Worm (Caenorhabditis elegans): ENCODE data around the gene pept-1.

Gene pept-1

ce11 chrX:6456567-6456966, at the start of gene pept-1:
Gene pept-1 (plus strand): TSS chrX:6456872.
- TF ChIP-seq elt-3 (tag; optimal IDR thresholded peaks at IDR 0.05) (no peak), elt-2 (tag; optimal IDR thresholded peaks at IDR 0.05) (peak; percentile 98), nfya-1 (tag; optimal IDR thresholded peaks at IDR 0.05; ENCODE audit: insufficient read depth) (no peak), ceh-28 (tag; optimal IDR thresholded peaks at IDR 0.05) (no peak), elt-1 (tag; optimal IDR thresholded peaks at IDR 0.05) (no peak), fos-1 (tag; optimal IDR thresholded peaks at IDR 0.05) (no peak), nhr-11 (tag; optimal IDR thresholded peaks at IDR 0.05) (no peak), mml-1 (tag; optimal IDR thresholded peaks at IDR 0.05) (no peak), ztf-4 (tag; optimal IDR thresholded peaks at IDR 0.05) (no peak), lsy-12 (tag; optimal IDR thresholded peaks at IDR 0.05) (no peak), eor-1 (tag; optimal IDR thresholded peaks at IDR 0.05) (no peak), ztf-11 (tag; optimal IDR thresholded peaks at IDR 0.05) (no peak), fkh-10 (GFP tag; optimal IDR thresholded peaks at IDR 0.05) (no peak), nhr-28 (tag; optimal IDR thresholded peaks at IDR 0.05) (no peak), pqm-1 (tag; optimal IDR thresholded peaks at IDR 0.05) (peak; percentile 94), aly-2 (tag; optimal IDR thresholded peaks at IDR 0.05) (no peak), nhr-25 (tag; optimal IDR thresholded peaks at IDR 0.05) (no peak), ZK546.5 (tag; optimal IDR thresholded peaks at IDR 0.05) (no peak), egl-27 (tag; optimal IDR thresholded peaks at IDR 0.05) (no peak), pha-4 (tag; optimal IDR thresholded peaks at IDR 0.05) (peak; percentile 16), lin-15B (tag; optimal IDR thresholded peaks at IDR 0.05) (no peak), zag-1 (tag; optimal IDR thresholded peaks at IDR 0.05) (no peak), nhr-43 (tag; optimal IDR thresholded peaks at IDR 0.05; ENCODE audit: poor library complexity, severe bottlenecking) (no peak), nhr-23 (tag; optimal IDR thresholded peaks at IDR 0.05) (no peak), hmg-11 (tag; optimal IDR thresholded peaks at IDR 0.05) (no peak), nhr-77 (tag; optimal IDR thresholded peaks at IDR 0.05) (no peak), nhr-12 (tag; optimal IDR thresholded peaks at IDR 0.05) (no peak), skn-1 (tag; optimal IDR thresholded peaks at IDR 0.05) (peak; percentile 32), snpc-4 (tag; optimal IDR thresholded peaks at IDR 0.05) (no peak), fkh-2 (tag; optimal IDR thresholded peaks at IDR 0.05) (no peak), lin-39 (tag; optimal IDR thresholded peaks at IDR 0.05) (no peak), nhr-76 (tag; optimal IDR thresholded peaks at IDR 0.05) (no peak), egl-5 (tag; optimal IDR thresholded peaks at IDR 0.05) (no peak), sea-2 (GFP tag; optimal IDR thresholded peaks at IDR 0.05) (no peak), ceh-9 (tag; optimal IDR thresholded peaks at IDR 0.05) (no peak)

DNA sequence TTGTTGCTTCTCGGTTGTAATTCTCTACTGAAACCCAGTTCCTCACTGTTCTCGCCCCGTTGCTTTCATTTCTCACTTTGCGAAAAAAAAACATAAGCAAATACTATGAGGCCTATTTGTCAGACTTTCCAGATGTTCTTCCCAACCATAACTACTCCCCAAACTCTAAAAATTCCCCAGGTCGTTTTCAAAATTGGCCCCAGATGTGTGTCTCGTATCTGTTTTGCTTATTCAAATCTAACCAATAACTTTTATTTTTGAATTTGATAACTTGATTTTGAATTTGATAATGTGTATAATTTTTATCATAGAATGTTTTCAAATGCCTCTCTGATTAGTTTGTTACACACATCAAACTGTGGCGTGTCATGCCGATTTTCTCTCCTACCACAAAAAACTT, 48.9 kb upstream of the pept-1 start:
- TF ChIP-seq daf-12 (tag; optimal IDR thresholded peaks at IDR 0.05): no peak

DNA sequence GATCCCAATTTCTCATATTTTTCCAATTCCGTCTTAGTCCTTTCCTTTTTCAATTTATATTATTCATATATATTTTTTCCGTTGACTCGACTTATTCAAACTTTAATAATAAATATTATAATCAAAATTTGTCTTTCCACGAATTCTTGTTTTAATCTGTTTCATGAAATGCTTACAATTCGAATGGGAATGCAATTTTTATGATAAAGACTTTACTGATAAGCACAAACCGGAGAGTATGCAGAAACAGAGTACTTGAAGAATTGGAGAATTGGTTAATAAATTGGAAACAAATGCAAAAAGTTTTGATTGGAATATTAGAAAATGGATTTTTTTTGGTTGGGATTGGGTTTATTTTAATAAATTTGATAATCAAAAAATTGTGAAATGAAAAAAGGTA, 48.4 kb upstream of the pept-1 start:
- TF ChIP-seq pha-4 (tag; optimal IDR thresholded peaks at IDR 0.05) (peak; percentile 17), ceh-28 (tag; optimal IDR thresholded peaks at IDR 0.05) (no peak), mml-1 (tag; optimal IDR thresholded peaks at IDR 0.05) (no peak), elt-2 (tag; optimal IDR thresholded peaks at IDR 0.05) (peak; percentile 74), pqm-1 (tag; optimal IDR thresholded peaks at IDR 0.05) (peak; percentile 33)

DNA sequence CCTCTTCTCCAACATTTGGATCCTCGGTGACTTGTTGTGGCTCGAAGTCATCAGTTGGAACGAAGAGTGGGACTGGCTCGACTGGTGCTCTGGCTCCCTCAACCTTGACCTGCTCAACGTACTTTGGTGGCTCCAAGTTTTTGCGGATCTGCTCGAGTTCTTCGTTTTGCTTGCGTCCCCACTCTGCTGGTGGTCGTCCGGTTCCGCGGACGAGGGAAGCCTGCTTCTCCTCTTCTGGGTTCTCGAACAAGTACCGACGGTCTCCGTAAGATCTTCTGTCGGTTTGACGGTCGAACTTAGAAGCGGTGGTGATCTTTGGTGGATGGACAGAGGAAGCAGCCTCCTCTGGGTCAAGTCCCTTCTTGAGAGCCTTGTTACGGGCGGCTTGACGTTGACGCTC, 48.0 kb upstream of the pept-1 start:
- no peak for TF ChIP-seq pqm-1 (tag; optimal IDR thresholded peaks at IDR 0.05)
- no peak for TF ChIP-seq lin-39 (tag; optimal IDR thresholded peaks at IDR 0.05)
- TF ChIP-seq sea-2 (GFP tag; optimal IDR thresholded peaks at IDR 0.05): no peak
- TF ChIP-seq pha-4 (tag; optimal IDR thresholded peaks at IDR 0.05): no peak
- TF ChIP-seq elt-1 (tag; optimal IDR thresholded peaks at IDR 0.05): no peak
- no peak for TF ChIP-seq nhr-28 (tag; optimal IDR thresholded peaks at IDR 0.05)
- no peak for TF ChIP-seq fkh-10 (GFP tag; optimal IDR thresholded peaks at IDR 0.05)
- no peak for TF ChIP-seq ceh-16 (tag; optimal IDR thresholded peaks at IDR 0.05)
- TF ChIP-seq nfya-1 (tag; optimal IDR thresholded peaks at IDR 0.05; ENCODE audit: insufficient read depth): no peak
- TF ChIP-seq ama-1 (optimal IDR thresholded peaks at IDR 0.05): no peak

All from whole organism, L3 larva.